Fruit fly (Drosophila melanogaster) whole organism, pupa: ENCODE results near the gene P58IPK.

ENCODE experiments used
- CG9948 ChIP-seq: fragments of 200-800 bp; sonication (Bioruptor generic); optimal IDR thresholded peaks from 2 replicates; lab custom pipeline; 2018; ENCODE audit warnings: missing biosample characterization, mild to moderate bottlenecking, missing genetic modification characterization, moderate library complexity
- Pif1A ChIP-seq: fragments of 200-800 bp; sonication (Bioruptor generic); optimal IDR thresholded peaks from 3 replicates; lab custom pipeline; 2016; ENCODE audit warnings: missing biosample characterization, missing genetic modification characterization

DNA sequence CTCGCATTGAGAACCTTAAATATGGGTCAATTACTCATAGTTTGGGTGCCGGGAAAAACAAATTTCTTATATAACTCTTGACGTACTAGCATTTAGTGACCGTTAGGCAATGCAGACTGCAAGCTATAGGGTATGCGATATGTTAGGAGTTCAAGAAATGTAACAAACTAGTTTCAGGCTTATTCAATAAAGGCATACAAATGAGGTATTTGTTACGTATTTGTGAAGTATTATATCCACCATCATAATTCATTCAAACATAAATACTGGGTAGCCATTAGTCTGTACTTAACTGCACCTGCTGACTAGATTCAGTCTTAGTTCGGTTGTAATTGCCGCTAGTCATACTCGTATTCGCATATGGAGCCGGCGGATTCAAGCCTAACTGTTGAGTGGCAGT is 21.5 kb downstream of the P58IPK start:
- TF ChIP-seq CG9948, result no peak
- no peak for TF ChIP-seq Pif1A (GFP tag; lab: Kevin White, UChicago)
